Worm (Caenorhabditis elegans) whole organism, L4 larva: ENCODE results near the gene E04F6.9.

Source experiments
- fos-1 ChIP-seq: fragments of 150-350 bp; optimal IDR thresholded peaks from 2 replicates; lab custom pipeline; 2014; ENCODE audit warnings: missing biosample characterization, missing genetic modification characterization
- mep-1 ChIP-seq: fragments of 150-350 bp; sonication (generic microtip); optimal IDR thresholded peaks from 3 replicates; lab custom pipeline; 2014; ENCODE audit warnings: missing biosample characterization, missing genetic modification characterization
- zag-1 ChIP-seq: fragments of 150-350 bp; optimal IDR thresholded peaks from 2 replicates; lab custom pipeline; 2014; ENCODE audit warnings: missing biosample characterization, missing genetic modification characterization
- zip-11 ChIP-seq: fragments of 200-800 bp; sonication (Bioruptor generic); IDR thresholded peaks from 2 replicates; pipeline ENCODE4 v1.3.6; 2022; ENCODE audit warnings: missing genetic modification characterization, missing compliant biosample characterization

DNA sequence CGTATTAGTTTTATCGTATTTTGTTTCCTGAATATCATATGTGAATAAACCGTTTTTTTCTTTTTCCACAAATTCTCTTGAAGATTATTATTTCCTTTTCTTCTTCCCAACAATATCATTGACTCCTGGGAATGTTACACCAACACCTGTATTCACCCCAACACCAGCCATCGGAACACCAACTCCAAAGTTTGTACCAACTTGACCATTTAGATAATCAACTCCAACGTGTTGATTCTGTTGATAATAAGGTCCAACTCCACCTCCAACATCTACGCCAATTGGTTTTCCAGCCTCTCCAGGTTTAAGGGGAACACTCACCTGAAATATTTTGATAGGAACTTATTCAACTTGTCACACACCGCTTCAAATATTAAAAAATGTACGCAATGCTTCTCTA lies 14.5 kb downstream of the E04F6.9 start:
- TF ChIP-seq fos-1 (tag; lab: Kevin White, UChicago) = no peak
- peak; percentile 29 for TF ChIP-seq mep-1 (tag; lab: Kevin White, UChicago)
- no peak for TF ChIP-seq zag-1 (tag; lab: Kevin White, UChicago)
- TF ChIP-seq zip-11 (GFP tag; lab: Robert Waterston, UW) = no peak
